Fruit fly (Drosophila melanogaster): ENCODE results near the gene D19A.

The D19A gene

dm6 chr3L:6173826-6174255 is 15.1 kb downstream of the D19A start, which contains the start of the genes fmt and CG7376 (continued):
- TF ChIP-seq CG17829 (tag; optimal IDR thresholded peaks at IDR 0.05), result peak; percentile 69
- TF ChIP-seq Scr (GFP tag; IDR thresholded peaks at IDR 0.05; ENCODE audit: partially characterized antibody), result peak; percentile 80
- TF ChIP-seq GATAe (GFP tag; conservative IDR thresholded peaks at IDR 0.05), result no peak
- TF ChIP-seq CG13775 (GFP tag; optimal IDR thresholded peaks at IDR 0.05), result peak; percentile 49
- TF ChIP-seq CG10267 (tag; optimal IDR thresholded peaks at IDR 0.05), result peak; percentile 71
- TF ChIP-seq Xbp1 (GFP tag; optimal IDR thresholded peaks at IDR 0.05), result peak; percentile 51
- peak; percentile 39 for TF ChIP-seq Hr3 (GFP tag; optimal IDR thresholded peaks at IDR 0.05)
- TF ChIP-seq slbo (GFP tag; IDR thresholded peaks at IDR 0.05), result peak; percentile 61
- TF ChIP-seq vnd (GFP tag; IDR thresholded peaks at IDR 0.05; ENCODE audit: partially characterized antibody), result peak; percentile 84
- TF ChIP-seq ap (GFP tag; IDR thresholded peaks at IDR 0.05), result no peak
- no peak for TF ChIP-seq CG11085 (GFP tag; IDR thresholded peaks at IDR 0.05)
- TF ChIP-seq CG13123 (GFP tag; optimal IDR thresholded peaks at IDR 0.05), result no peak
- peak; percentile 84 for TF ChIP-seq tna (GFP tag; IDR thresholded peaks at IDR 0.05; ENCODE audit: partially characterized antibody)
- peak; percentile 95 for TF ChIP-seq HLH4C (GFP tag; IDR thresholded peaks at IDR 0.05; ENCODE audit: partially characterized antibody)
- TF ChIP-seq CG13287 (GFP tag; IDR thresholded peaks at IDR 0.05; ENCODE audit: partially characterized antibody), result peak; percentile 70
- peak; percentile 89 for TF ChIP-seq CG14860 (GFP tag; IDR thresholded peaks at IDR 0.05; ENCODE audit: partially characterized antibody)
- peak; percentile 76 for TF ChIP-seq knrl (GFP tag; IDR thresholded peaks at IDR 0.05; ENCODE audit: partially characterized antibody)
- no peak for TF ChIP-seq kay (GFP tag; optimal IDR thresholded peaks at IDR 0.05)
- TF ChIP-seq stwl (tag; optimal IDR thresholded peaks at IDR 0.05), result peak; percentile 86
- TF ChIP-seq CG12391 (tag; optimal IDR thresholded peaks at IDR 0.05), result peak; percentile 68
- TF ChIP-seq caup (GFP tag; optimal IDR thresholded peaks at IDR 0.05; ENCODE audit: severe bottlenecking), result no peak
- peak; percentile 49 for TF ChIP-seq CG12155 (GFP tag; optimal IDR thresholded peaks at IDR 0.05)
- peak; percentile 11 for TF ChIP-seq CG4328 (GFP tag; optimal IDR thresholded peaks at IDR 0.05)
- TF ChIP-seq her (GFP tag; optimal IDR thresholded peaks at IDR 0.05), result no peak
- peak; percentile 14 for TF ChIP-seq Sin3A (optimal IDR thresholded peaks at IDR 0.05)
- no peak for TF ChIP-seq Hmr (GFP tag; optimal IDR thresholded peaks at IDR 0.05)
- TF ChIP-seq CG5245 (GFP tag; optimal IDR thresholded peaks at IDR 0.05), result no peak
- TF ChIP-seq CG15479 (GFP tag; optimal IDR thresholded peaks at IDR 0.05), result peak; percentile 36
- TF ChIP-seq ash1 (GFP tag; optimal IDR thresholded peaks at IDR 0.05), result no peak
- peak; percentile 7 for TF ChIP-seq az2 (GFP tag; optimal IDR thresholded peaks at IDR 0.05)
- TF ChIP-seq BEAF-32 (GFP tag; optimal IDR thresholded peaks at IDR 0.05), result peak; percentile 63
- TF ChIP-seq Ssrp (tag; optimal IDR thresholded peaks at IDR 0.05), result peak; percentile 15
- TF ChIP-seq ssp (GFP tag; IDR thresholded peaks at IDR 0.05), result peak; percentile 93
- TF ChIP-seq dati (GFP tag; IDR thresholded peaks at IDR 0.05), result no peak
- peak; percentile 37 for TF ChIP-seq hkb (optimal IDR thresholded peaks at IDR 0.05)
- no peak for TF ChIP-seq hkb (GFP tag; IDR thresholded peaks at IDR 0.05)
- no peak for TF ChIP-seq fu2 (GFP tag; optimal IDR thresholded peaks at IDR 0.05)
- peak; percentile 56 for TF ChIP-seq CG17802 (tag; optimal IDR thresholded peaks at IDR 0.05)
- no peak for TF ChIP-seq Eip74EF (GFP tag; optimal IDR thresholded peaks at IDR 0.05)
- TF ChIP-seq unc-4 (GFP tag; IDR thresholded peaks at IDR 0.05; ENCODE audit: partially characterized antibody), result peak; percentile 56; the same call in 1 of the 2 replicates
- no peak for TF ChIP-seq CG16815 (GFP tag; optimal IDR thresholded peaks at IDR 0.05)
- no peak for TF ChIP-seq trh (GFP tag; optimal IDR thresholded peaks at IDR 0.05)
- peak; percentile 39 for TF ChIP-seq CG17186 (GFP tag; optimal IDR thresholded peaks at IDR 0.05)
- peak; percentile 43 for TF ChIP-seq CG2120 (GFP tag; optimal IDR thresholded peaks at IDR 0.05)
- peak; percentile 30 for TF ChIP-seq CG10979 (tag; optimal IDR thresholded peaks at IDR 0.05)
- TF ChIP-seq row (GFP tag; IDR thresholded peaks at IDR 0.05), result peak; percentile 89
- no peak for TF ChIP-seq CG1603 (tag; optimal IDR thresholded peaks at IDR 0.05)
- TF ChIP-seq CG8281 (tag; optimal IDR thresholded peaks at IDR 0.05), result no peak
- peak; percentile 54; the same call in 1 of the 3 replicates for TF ChIP-seq zen2 (GFP tag; IDR thresholded peaks at IDR 0.05; ENCODE audit: partially characterized antibody)
- TF ChIP-seq ken (GFP tag; IDR thresholded peaks at IDR 0.05), result no peak
